Fruit fly (Drosophila melanogaster): ENCODE results near the gene HP1c.

dm6 chr3R:22767599-22767998 is 22.2 kb downstream of the HP1c start, which contains the start of gene CG13841:
- TF ChIP-seq CG8478 (optimal IDR thresholded peaks at IDR 0.05) (no peak), CTCF (optimal IDR thresholded peaks at IDR 0.05) (no peak)

Data from S2 (cell line).